Worm (Caenorhabditis elegans) whole organism, L1 larva: ENCODE results near the gene vps-45.
A peak's percentile ranks its signal among the peaks of the same experiment; 100 is the strongest.

ENCODE experiments used
- C34B4.2 ChIP-seq: sonication (generic microtip); optimal IDR thresholded peaks from 2 replicates; lab custom pipeline; 2017; ENCODE audit warnings: mild to moderate bottlenecking, missing genetic modification characterization, missing compliant biosample characterization
- Y116A8C.19 ChIP-seq: sonication (generic microtip); optimal IDR thresholded peaks from 2 replicates; lab custom pipeline; 2016; ENCODE audit warnings: missing compliant biosample characterization, missing genetic modification characterization, borderline replicate concordance
- aha-1 ChIP-seq: fragments of 150-350 bp; optimal IDR thresholded peaks from 2 replicates; lab custom pipeline; 2014; ENCODE audit warnings: missing biosample characterization, missing genetic modification characterization
- alr-1 ChIP-seq: fragments of 200-800 bp; sonication (Bioruptor generic); optimal IDR thresholded peaks from 2 replicates; lab custom pipeline; 2018; ENCODE audit warnings: borderline replicate concordance, mild to moderate bottlenecking, missing genetic modification characterization, missing compliant biosample characterization
- ama-1 ChIP-seq: fragments of 150-350 bp; optimal IDR thresholded peaks from 2 replicates; lab custom pipeline; 2014
- ceh-63 ChIP-seq: fragments of 200-800 bp; sonication (Bioruptor generic); optimal IDR thresholded peaks from 2 replicates; lab custom pipeline; 2018; ENCODE audit warnings: mild to moderate bottlenecking, missing genetic modification characterization, missing compliant biosample characterization
- ceh-82 ChIP-seq, 3 experiments: fragments of 150-350 bp in 1 of 3; sonication (generic microtip) in 2 of 3; optimal IDR thresholded peaks; 2 replicates each; lab custom pipeline; 2014 to 2017; ENCODE audit warnings: missing biosample characterization in 3 of 3, missing genetic modification characterization in 3 of 3
- ceh-88 ChIP-seq: fragments of 200-800 bp; sonication (Bioruptor generic); IDR thresholded peaks from 2 replicates; pipeline ENCODE4 v1.3.6; 2022; ENCODE audit warnings: missing genetic modification characterization, missing compliant biosample characterization
- ceh-90 ChIP-seq: sonication (generic microtip); optimal IDR thresholded peaks from 2 replicates; lab custom pipeline; 2016; ENCODE audit warnings: missing genetic modification characterization, missing compliant biosample characterization
- efl-1 ChIP-seq, 4 experiments: fragments of 150-350 bp; optimal IDR thresholded peaks in 3 of 4; peaks in 1 of 4; 1 replicate in 1 of 4; 2 replicates in 3 of 4; lab custom pipeline; 2014; ENCODE audit warnings: missing biosample characterization in 2 of 4, missing genetic modification characterization in 2 of 4, missing genetic modification reagents in 2 of 4
- efl-3 ChIP-seq: fragments of 200-800 bp; sonication (Bioruptor generic); optimal IDR thresholded peaks from 2 replicates; lab custom pipeline; 2018; ENCODE audit warnings: mild to moderate bottlenecking, missing genetic modification characterization, missing compliant biosample characterization
- egl-27 ChIP-seq, 2 experiments: fragments of 150-350 bp in 1 of 2; sonication (generic microtip); optimal IDR thresholded peaks; 3 replicates each; lab custom pipeline; 2017 to 2018; ENCODE audit warnings: missing biosample characterization in 2 of 2, missing genetic modification characterization in 2 of 2, missing genetic modification reagents in 2 of 2
- elt-2 ChIP-seq: sonication (generic microtip); optimal IDR thresholded peaks from 2 replicates; lab custom pipeline; 2016; ENCODE audit warnings: missing genetic modification characterization, mild to moderate bottlenecking, inconsistent platforms, missing compliant biosample characterization, missing genetic modification reagents
- elt-3 ChIP-seq, 6 experiments: fragments of 150-350 bp in 1 of 6; sonication (generic microtip); optimal IDR thresholded peaks; 2 replicates each; lab custom pipeline; 2017 to 2018; ENCODE audit warnings: missing biosample characterization in 6 of 6, missing genetic modification characterization in 6 of 6, inconsistent platforms in 1 of 6
- fkh-8 ChIP-seq: sonication (generic microtip); optimal IDR thresholded peaks from 2 replicates; lab custom pipeline; 2016; ENCODE audit warnings: mild to moderate bottlenecking, missing genetic modification characterization, missing compliant biosample characterization
- fos-1 ChIP-seq: fragments of 150-350 bp; optimal IDR thresholded peaks from 2 replicates; lab custom pipeline; 2014; ENCODE audit warnings: missing biosample characterization, missing genetic modification characterization
- hlh-17 ChIP-seq: fragments of 200-800 bp; sonication (Bioruptor generic); optimal IDR thresholded peaks from 2 replicates; lab custom pipeline; 2018; ENCODE audit warnings: missing genetic modification characterization, mild to moderate bottlenecking, missing compliant biosample characterization, moderate library complexity, borderline replicate concordance
- hlh-4 ChIP-seq: sonication (generic microtip); optimal IDR thresholded peaks from 2 replicates; lab custom pipeline; 2016; ENCODE audit warnings: mild to moderate bottlenecking, missing genetic modification characterization, missing compliant biosample characterization
- hpl-2 ChIP-seq: fragments of 150-350 bp; optimal IDR thresholded peaks from 2 replicates; lab custom pipeline; 2014; ENCODE audit warnings: missing biosample characterization, missing genetic modification reagents, missing genetic modification characterization
- irx-1 ChIP-seq: sonication (generic microtip); optimal IDR thresholded peaks from 2 replicates; lab custom pipeline; 2016; ENCODE audit warnings: missing genetic modification characterization, missing compliant biosample characterization
- isw-1 ChIP-seq: fragments of 200-800 bp; sonication (Bioruptor generic); IDR thresholded peaks from 2 replicates; pipeline ENCODE4 v1.3.6; 2022; ENCODE audit warnings: missing genetic modification characterization, missing compliant biosample characterization
- jun-1 ChIP-seq: fragments of 150-350 bp; optimal IDR thresholded peaks from 2 replicates; lab custom pipeline; 2014; ENCODE audit warnings: missing biosample characterization, missing genetic modification reagents, missing genetic modification characterization
- lin-13 ChIP-seq: fragments of 150-350 bp; optimal IDR thresholded peaks from 2 replicates; lab custom pipeline; 2014; ENCODE audit warnings: missing biosample characterization, missing genetic modification reagents, missing genetic modification characterization
- lin-15B ChIP-seq: fragments of 150-350 bp; sonication (generic microtip); optimal IDR thresholded peaks from 3 replicates; lab custom pipeline; 2014; ENCODE audit warnings: missing biosample characterization, missing genetic modification characterization
- lin-35 ChIP-seq, 2 experiments: fragments of 150-350 bp; optimal IDR thresholded peaks; 2 replicates each; lab custom pipeline; 2014; ENCODE audit warnings: missing biosample characterization in 2 of 2, missing genetic modification characterization in 2 of 2, missing genetic modification reagents in 2 of 2
- lir-3 ChIP-seq: sonication (generic microtip); optimal IDR thresholded peaks from 2 replicates; lab custom pipeline; 2016; ENCODE audit warnings: mild to moderate bottlenecking, missing genetic modification characterization, moderate library complexity, missing compliant biosample characterization; ENCODE audit not compliant: poor library complexity
- lsy-2 ChIP-seq, 2 experiments: fragments of 150-350 bp; optimal IDR thresholded peaks; 2 replicates each; lab custom pipeline; 2014; ENCODE audit warnings: missing biosample characterization in 2 of 2, missing genetic modification characterization in 2 of 2
- mdl-1 ChIP-seq, 2 experiments: fragments of 150-350 bp; optimal IDR thresholded peaks; 2 replicates each; lab custom pipeline; 2014 to 2017; ENCODE audit warnings: missing biosample characterization in 2 of 2, missing genetic modification characterization in 2 of 2, inconsistent platforms in 1 of 2
- mef-2 ChIP-seq: fragments of 150-350 bp; optimal IDR thresholded peaks from 2 replicates; lab custom pipeline; 2014; ENCODE audit warnings: missing biosample characterization, missing genetic modification characterization
- mep-1 ChIP-seq: fragments of 150-350 bp; optimal IDR thresholded peaks from 2 replicates; lab custom pipeline; 2014; ENCODE audit warnings: missing biosample characterization, missing genetic modification characterization
- nhr-11 ChIP-seq: fragments of 150-350 bp; optimal IDR thresholded peaks from 2 replicates; lab custom pipeline; 2014; ENCODE audit warnings: missing biosample characterization, missing genetic modification characterization
- nhr-12 ChIP-seq: sonication (generic microtip); optimal IDR thresholded peaks from 2 replicates; lab custom pipeline; 2017; ENCODE audit warnings: missing biosample characterization, missing genetic modification characterization
- nhr-28 ChIP-seq: fragments of 150-350 bp; optimal IDR thresholded peaks from 2 replicates; lab custom pipeline; 2014; ENCODE audit warnings: missing biosample characterization, missing genetic modification characterization
- nhr-47 ChIP-seq: sonication (generic microtip); optimal IDR thresholded peaks from 2 replicates; lab custom pipeline; 2016; ENCODE audit warnings: mild to moderate bottlenecking, missing genetic modification characterization, moderate library complexity, missing compliant biosample characterization
- nhr-71 ChIP-seq: sonication (generic microtip); optimal IDR thresholded peaks from 2 replicates; lab custom pipeline; 2016; ENCODE audit warnings: mild to moderate bottlenecking, missing genetic modification characterization, moderate library complexity, missing compliant biosample characterization
- nhr-77 ChIP-seq: fragments of 150-350 bp; optimal IDR thresholded peaks from 2 replicates; lab custom pipeline; 2014; ENCODE audit warnings: missing biosample characterization, missing genetic modification characterization
- nhr-84 ChIP-seq: sonication (generic microtip); optimal IDR thresholded peaks from 2 replicates; lab custom pipeline; 2017; ENCODE audit warnings: missing biosample characterization, missing genetic modification characterization
- pag-3 ChIP-seq: sonication (generic microtip); optimal IDR thresholded peaks from 2 replicates; lab custom pipeline; 2017; ENCODE audit warnings: missing genetic modification characterization, mild to moderate bottlenecking, missing compliant biosample characterization, antibody characterized with exemption, borderline replicate concordance; ENCODE audit not compliant: insufficient read depth
- pax-3 ChIP-seq: fragments of 200-800 bp; sonication (Bioruptor generic); optimal IDR thresholded peaks from 2 replicates; lab custom pipeline; 2018; ENCODE audit warnings: mild to moderate bottlenecking, missing genetic modification characterization, moderate library complexity, missing compliant biosample characterization
- pqm-1 ChIP-seq: sonication (generic microtip); optimal IDR thresholded peaks from 3 replicates; lab custom pipeline; 2017; ENCODE audit warnings: missing biosample characterization, missing genetic modification characterization
- snpc-4 ChIP-seq: fragments of 150-350 bp; optimal IDR thresholded peaks from 2 replicates; lab custom pipeline; 2014; ENCODE audit warnings: missing biosample characterization, missing genetic modification characterization
- snu-23 ChIP-seq: sonication (generic microtip); optimal IDR thresholded peaks from 2 replicates; lab custom pipeline; 2016; ENCODE audit warnings: missing genetic modification characterization, missing compliant biosample characterization
- sptf-1 ChIP-seq: fragments of 150-350 bp; optimal IDR thresholded peaks from 2 replicates; lab custom pipeline; 2014; ENCODE audit warnings: missing biosample characterization, missing genetic modification characterization
- sup-37 ChIP-seq: fragments of 200-800 bp; sonication (Bioruptor generic); optimal IDR thresholded peaks from 2 replicates; lab custom pipeline; 2018; ENCODE audit warnings: mild to moderate bottlenecking, missing genetic modification characterization, missing compliant biosample characterization
- tbx-2 ChIP-seq: sonication (generic microtip); optimal IDR thresholded peaks from 2 replicates; lab custom pipeline; 2016; ENCODE audit warnings: missing genetic modification characterization, missing compliant biosample characterization
- tlp-1 ChIP-seq: fragments of 150-350 bp; optimal IDR thresholded peaks from 2 replicates; lab custom pipeline; 2014; ENCODE audit warnings: missing biosample characterization, missing genetic modification characterization
- unc-30 ChIP-seq: sonication (generic microtip); optimal IDR thresholded peaks from 2 replicates; lab custom pipeline; 2017; ENCODE audit warnings: missing biosample characterization, missing genetic modification characterization
- unc-98 ChIP-seq: fragments of 200-800 bp; sonication (Bioruptor generic); IDR thresholded peaks from 2 replicates; pipeline ENCODE4 v1.3.6; 2022; ENCODE audit warnings: missing genetic modification characterization, missing compliant biosample characterization
- vab-15 ChIP-seq: sonication (generic microtip); optimal IDR thresholded peaks from 2 replicates; lab custom pipeline; 2017; ENCODE audit warnings: missing genotype, mild to moderate bottlenecking, missing genetic modification characterization, missing compliant biosample characterization
- zip-4 ChIP-seq: fragments of 200-800 bp; sonication (Bioruptor generic); optimal IDR thresholded peaks from 2 replicates; lab custom pipeline; 2018; ENCODE audit warnings: mild to moderate bottlenecking, missing genetic modification characterization, moderate library complexity, missing compliant biosample characterization
- ztf-11 ChIP-seq, 2 experiments: sonication (generic microtip); optimal IDR thresholded peaks; 2 replicates each; lab custom pipeline; 2016 to 2017; ENCODE audit warnings: missing genetic modification characterization in 2 of 2, missing biosample characterization in 1 of 2, missing compliant biosample characterization in 1 of 2
- ztf-4 ChIP-seq: fragments of 150-350 bp; optimal IDR thresholded peaks from 2 replicates; lab custom pipeline; 2014; ENCODE audit warnings: missing biosample characterization, missing genetic modification characterization

The vps-45 gene

DNA sequence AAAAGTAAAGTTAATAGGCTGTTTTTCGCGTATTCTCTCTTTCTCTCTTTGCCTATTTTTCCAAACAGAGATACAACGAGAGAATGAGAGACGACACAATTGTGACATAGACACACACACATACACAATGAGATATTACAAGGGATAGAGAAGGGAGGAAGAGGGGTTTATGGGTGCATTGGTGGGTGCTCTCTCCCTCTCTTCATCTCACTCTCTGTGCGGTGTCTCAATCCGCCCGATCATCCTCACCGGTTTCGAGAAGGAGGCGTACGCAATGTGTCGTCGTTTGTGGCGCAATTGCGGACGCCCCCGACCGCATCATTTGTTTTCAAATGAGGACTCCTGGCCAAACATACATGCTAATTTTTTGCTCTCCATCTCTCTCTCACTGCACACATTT is 25.2 kb downstream of the vps-45 start (continued):
- peak; percentile 75 for TF ChIP-seq isw-1 (GFP tag; lab: Robert Waterston, UW)
- TF ChIP-seq pag-3 (tag; lab: Kevin White, UChicago), result no peak
- no peak for TF ChIP-seq Y116A8C.19 (tag; lab: Kevin White, UChicago)
- TF ChIP-seq fos-1 (tag; lab: Kevin White, UChicago), result peak; percentile 85
- TF ChIP-seq hlh-17 (GFP tag; lab: Kevin White, UChicago), result no peak
- TF ChIP-seq irx-1, result peak; percentile 87
- TF ChIP-seq mdl-1 (tag; optimal IDR thresholded peaks at IDR 0.05; lab: Kevin White, UChicago), result peak; percentile 25 to 69
- no peak for TF ChIP-seq pqm-1 (tag; lab: Kevin White, UChicago)
- TF ChIP-seq ztf-11 (tag; optimal IDR thresholded peaks at IDR 0.05; lab: Kevin White, UChicago), result peak in 1 of 2 experiments; percentile 73
- TF ChIP-seq hlh-4 (tag; lab: Kevin White, UChicago), result no peak
- no peak for TF ChIP-seq unc-98 (GFP tag; lab: Robert Waterston, UW)
- peak; percentile 97 for TF ChIP-seq snu-23 (GFP tag; lab: Kevin White, UChicago)
- peak; percentile 61 for TF ChIP-seq zip-4 (GFP tag; lab: Kevin White, UChicago)
- TF ChIP-seq nhr-77 (tag; lab: Kevin White, UChicago), result peak; percentile 86
- TF ChIP-seq vab-15 (tag; lab: Kevin White, UChicago), result peak; percentile 31
- no peak for TF ChIP-seq C34B4.2 (tag; lab: Kevin White, UChicago)
- peak; percentile 85 to 96 (median 91) for TF ChIP-seq ceh-82 (tag; optimal IDR thresholded peaks at IDR 0.05; lab: Kevin White, UChicago)
- TF ChIP-seq nhr-47 (tag; lab: Kevin White, UChicago), result peak; percentile 95
- no peak for TF ChIP-seq sptf-1
- peak; percentile 79 for TF ChIP-seq ztf-4 (tag; lab: Kevin White, UChicago)
- no peak for TF ChIP-seq tlp-1 (tag; lab: Kevin White, UChicago)
- no peak for TF ChIP-seq nhr-12 (tag; lab: Kevin White, UChicago)
- peak; percentile 23 for TF ChIP-seq aha-1 (tag; lab: Kevin White, UChicago)
- TF ChIP-seq mep-1 (tag; lab: Kevin White, UChicago), result peak; percentile 92
- peak; percentile 72 to 79 for TF ChIP-seq efl-1 (optimal IDR thresholded peaks at IDR 0.05; lab: Kevin White, UChicago)
- peak; percentile 57 to 94 for TF ChIP-seq efl-1 (GFP tag; optimal IDR thresholded peaks at IDR 0.05 in 1 of 2; lab: Kevin White, UChicago)
- peak in 3 of 6 experiments; percentile 34 to 70 (median 61) for TF ChIP-seq elt-3 (tag; optimal IDR thresholded peaks at IDR 0.05; lab: Kevin White, UChicago)
- no peak for TF ChIP-seq alr-1
- TF ChIP-seq egl-27 (tag; optimal IDR thresholded peaks at IDR 0.05; lab: Kevin White, UChicago), result peak; percentile 75 to 76
- TF ChIP-seq jun-1 (tag; lab: Kevin White, UChicago), result peak; percentile 83
- TF ChIP-seq fkh-8 (tag; lab: Kevin White, UChicago), result peak; percentile 95
- peak; percentile 69 for TF ChIP-seq unc-30 (tag; lab: Kevin White, UChicago)
- TF ChIP-seq ceh-88 (GFP tag; lab: Robert Waterston, UW), result peak; percentile 43; the same call in 1 of the 2 replicates
- TF ChIP-seq ceh-63 (GFP tag; lab: Kevin White, UChicago), result peak; percentile 26
- TF ChIP-seq tbx-2 (tag; lab: Kevin White, UChicago), result peak; percentile 96
- peak; percentile 80 to 92 for TF ChIP-seq lsy-2 (tag; optimal IDR thresholded peaks at IDR 0.05; lab: Kevin White, UChicago)
- peak; percentile 95 for TF ChIP-seq nhr-71 (tag; lab: Kevin White, UChicago)
- TF ChIP-seq elt-2 (tag; lab: Kevin White, UChicago), result peak; percentile 25
- TF ChIP-seq snpc-4 (tag; lab: Kevin White, UChicago), result peak; percentile 67
- no peak for TF ChIP-seq ama-1 (lab: Kevin White, UChicago)
- TF ChIP-seq lir-3, result peak; percentile 80
- peak; percentile 78 to 84 for TF ChIP-seq lin-35 (GFP tag; optimal IDR thresholded peaks at IDR 0.05; lab: Kevin White, UChicago)
- peak; percentile 28 for TF ChIP-seq sup-37
- TF ChIP-seq pax-3, result peak; percentile 64
- TF ChIP-seq nhr-84 (tag; lab: Kevin White, UChicago), result no peak
- no peak for TF ChIP-seq efl-3 (GFP tag; lab: Kevin White, UChicago)
- TF ChIP-seq lin-15B (tag; lab: Kevin White, UChicago), result peak; percentile 14
- TF ChIP-seq nhr-28 (tag; lab: Kevin White, UChicago), result no peak
- TF ChIP-seq lin-13, result peak; percentile 84
- TF ChIP-seq nhr-11 (tag; lab: Kevin White, UChicago), result peak; percentile 71
- no peak for TF ChIP-seq hpl-2 (GFP tag; lab: Kevin White, UChicago)
- TF ChIP-seq ceh-90, result no peak
- no peak for TF ChIP-seq mef-2 (tag; lab: Kevin White, UChicago)
